Fruit fly (Drosophila melanogaster) ovary, adult (tissue): ENCODE measurements around the gene CG5568.
A peak's percentile ranks its signal among the peaks of the same experiment; 100 is the strongest.

Experiments
- CG17801 ChIP-seq: fragments of 200-800 bp; optimal IDR thresholded peaks from 2 replicates; lab custom pipeline; 2019; ENCODE audit warnings: missing biosample characterization, mild to moderate bottlenecking, missing genetic modification characterization, moderate library complexity; ENCODE audit not compliant: partially characterized antibody

Gene CG5568

DNA sequence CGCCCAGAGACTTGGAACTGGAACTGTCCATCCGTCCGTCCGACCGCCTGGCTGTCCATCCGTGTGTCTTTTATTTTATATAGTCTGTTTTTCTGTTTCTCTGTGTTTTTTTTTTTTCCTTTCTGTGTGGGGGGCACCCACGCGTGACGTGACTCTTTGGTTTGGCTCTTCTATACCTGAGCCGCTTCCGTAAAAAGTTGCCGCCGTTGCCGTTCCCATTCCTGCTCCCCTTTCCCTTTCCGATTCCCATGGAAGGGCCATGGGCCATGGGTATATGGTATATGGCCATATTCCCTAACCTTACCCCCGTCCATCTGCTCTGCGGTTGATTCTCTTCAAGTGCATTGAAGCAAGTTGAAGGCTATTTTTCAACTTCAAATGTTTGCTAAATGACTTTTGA lies 22.4 kb upstream of the CG5568 start:
- TF ChIP-seq CG17801 (GFP tag; lab: Kevin White, UChicago): no peak

DNA sequence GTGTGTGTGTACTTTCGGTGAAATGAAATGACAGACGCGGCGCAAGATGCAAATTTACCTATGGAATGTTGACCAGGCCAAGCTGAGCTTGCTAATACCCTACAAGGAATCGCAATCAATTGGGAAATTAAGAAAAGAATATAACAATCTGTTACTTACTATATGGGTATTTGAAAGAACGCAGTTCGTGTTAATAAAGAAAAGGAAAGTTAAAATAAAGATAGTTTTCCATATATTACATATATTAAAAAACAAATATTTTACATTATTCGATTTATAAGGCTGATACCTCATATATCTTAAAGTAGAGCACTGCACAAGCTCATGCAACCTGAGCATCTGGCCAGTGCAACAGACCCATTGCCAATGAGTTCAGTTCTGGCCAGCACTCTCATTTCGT lies 19.7 kb upstream of the CG5568 start:
- TF ChIP-seq CG17801 (GFP tag; lab: Kevin White, UChicago): no peak

DNA sequence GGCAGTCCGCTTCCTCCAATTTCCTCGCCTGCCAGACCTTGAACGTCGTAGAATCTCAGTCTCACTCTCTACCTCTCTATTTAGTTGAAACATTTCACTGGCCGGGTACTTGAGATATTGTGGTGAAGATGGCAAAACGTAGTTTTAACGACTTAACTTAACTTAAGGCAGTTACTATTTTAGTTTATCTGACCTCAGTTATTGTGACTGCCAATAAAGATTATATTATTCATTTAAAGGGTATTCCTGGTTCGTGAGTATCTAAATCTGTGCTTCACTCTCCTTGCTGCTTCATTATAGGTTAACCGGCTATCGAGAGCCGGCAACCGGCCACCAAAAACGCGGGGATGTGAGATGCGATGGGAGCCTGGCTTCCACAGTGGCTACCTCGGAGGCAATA lies 16.2 kb upstream of the CG5568 start:
- no peak for TF ChIP-seq CG17801 (GFP tag; lab: Kevin White, UChicago)

DNA sequence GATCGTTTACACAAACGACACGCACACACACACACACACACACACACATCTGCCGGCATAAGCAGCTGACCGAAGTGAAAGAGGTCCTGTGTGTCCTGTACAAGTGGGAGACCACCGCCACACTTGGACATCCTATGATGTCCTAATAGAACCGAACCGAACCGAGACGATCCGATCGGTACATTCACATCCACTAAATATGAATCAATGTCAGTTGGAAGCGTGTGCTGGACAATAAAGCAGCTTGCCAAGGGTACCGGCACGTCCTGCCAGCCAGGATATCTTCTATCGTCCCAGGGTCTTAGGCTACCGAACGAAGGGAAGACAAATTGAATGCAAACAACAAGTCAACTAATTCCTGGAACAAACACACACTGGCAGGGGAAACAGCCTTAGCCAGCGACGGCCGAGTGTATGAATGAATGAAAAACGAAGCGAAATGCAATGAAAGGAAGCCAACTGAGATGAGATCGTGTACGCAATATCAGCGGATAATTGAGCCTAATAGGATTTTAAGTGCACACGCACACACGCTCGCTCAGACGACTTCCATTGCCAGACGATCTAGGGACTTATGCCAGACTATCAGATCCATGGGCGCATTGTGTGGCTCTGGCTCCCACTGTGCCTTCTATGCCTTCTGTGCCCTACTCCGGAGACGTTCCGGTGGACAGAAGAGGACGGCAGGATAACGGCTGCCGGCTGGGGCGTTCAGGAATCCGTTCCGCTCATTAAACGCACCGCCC lies 15.0 kb upstream of the CG5568 start:
- TF ChIP-seq CG17801 (GFP tag; lab: Kevin White, UChicago): no peak

DNA sequence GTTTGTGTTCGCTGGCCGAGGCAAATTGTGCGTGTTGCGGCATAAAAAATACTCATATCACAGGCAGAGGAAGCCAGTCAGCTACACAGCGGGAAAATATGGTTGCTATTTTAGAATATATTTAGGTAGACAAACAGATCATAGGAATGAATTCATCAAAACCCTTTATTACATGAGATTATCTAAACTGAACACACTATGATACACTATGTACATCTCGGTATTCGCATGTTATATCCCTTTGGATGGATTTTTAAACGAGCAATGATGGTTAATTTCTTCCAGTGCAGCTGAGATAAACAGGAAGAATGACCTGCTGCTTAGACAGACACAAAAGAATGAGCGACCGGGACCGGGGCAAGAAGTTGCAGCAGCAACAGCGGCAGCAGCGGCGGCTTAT lies 14.4 kb upstream of the CG5568 start:
- TF ChIP-seq CG17801 (GFP tag; lab: Kevin White, UChicago): no peak

DNA sequence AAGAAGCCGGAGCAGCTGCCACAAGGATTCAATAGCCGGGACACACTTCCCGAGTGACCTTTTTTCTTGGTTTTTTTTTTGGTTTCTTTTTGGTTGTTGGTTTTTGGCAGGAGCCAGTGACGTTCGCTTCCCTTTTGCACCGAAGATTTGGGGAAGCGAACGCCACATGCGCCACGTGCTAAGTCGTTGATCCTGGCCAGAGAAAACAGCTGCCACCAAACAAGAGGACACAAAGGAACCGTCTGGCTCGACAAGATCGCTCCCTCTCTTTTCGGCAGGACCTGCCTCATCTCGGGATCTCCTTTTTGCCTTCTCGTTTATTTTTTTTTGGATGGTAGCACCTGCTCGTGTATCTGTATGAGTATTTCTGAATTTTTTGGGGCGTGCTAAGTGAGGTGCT lies 12.3 kb upstream of the CG5568 start:
- TF ChIP-seq CG17801 (GFP tag; lab: Kevin White, UChicago): no peak

DNA sequence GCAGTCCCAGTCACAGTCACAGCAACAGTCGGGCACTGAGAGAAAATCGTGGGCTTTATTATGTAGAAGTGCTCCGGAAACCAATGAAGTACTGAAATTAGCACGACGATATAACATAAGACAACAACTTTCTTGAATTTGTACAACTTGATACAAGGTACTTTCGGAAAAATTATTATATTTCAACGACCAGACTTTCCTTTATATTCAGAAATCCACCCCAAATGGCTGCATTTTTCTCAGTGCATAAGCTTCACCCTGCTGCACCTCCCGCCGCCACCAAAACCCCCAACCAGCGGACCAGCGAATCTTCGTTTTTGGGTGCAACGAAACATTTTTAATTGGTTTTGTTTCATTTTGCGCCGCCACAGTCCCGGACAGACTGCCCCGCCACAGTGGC lies 8.3 kb upstream of the CG5568 start:
- no peak for TF ChIP-seq CG17801 (GFP tag; lab: Kevin White, UChicago)

DNA sequence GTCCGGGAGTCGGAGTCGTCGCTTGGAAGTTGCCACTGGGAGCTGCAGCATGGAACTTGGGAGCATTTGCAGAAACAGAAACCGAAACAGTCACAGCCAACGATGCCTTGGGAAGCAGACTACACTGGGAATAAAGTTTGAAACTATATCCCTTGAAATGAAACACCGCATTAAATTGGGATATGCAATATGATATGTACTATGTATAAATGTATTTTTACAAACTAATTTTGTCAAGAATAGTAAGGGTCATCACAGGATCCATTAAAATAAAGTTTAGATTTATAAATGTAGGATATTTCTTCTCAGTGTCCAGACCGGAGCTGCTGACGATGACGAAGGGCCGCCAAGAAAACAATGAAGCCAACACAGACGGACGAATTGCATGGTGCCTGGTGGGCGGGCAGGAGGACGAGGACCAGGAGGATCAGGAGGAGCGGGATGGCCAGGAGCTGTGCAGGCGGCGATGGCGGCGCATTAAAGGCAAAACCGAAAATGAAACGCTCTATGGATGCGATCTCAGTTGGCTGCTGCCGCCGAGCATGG lies 7.4 kb upstream of the CG5568 start:
- TF ChIP-seq CG17801 (GFP tag; lab: Kevin White, UChicago): no peak

DNA sequence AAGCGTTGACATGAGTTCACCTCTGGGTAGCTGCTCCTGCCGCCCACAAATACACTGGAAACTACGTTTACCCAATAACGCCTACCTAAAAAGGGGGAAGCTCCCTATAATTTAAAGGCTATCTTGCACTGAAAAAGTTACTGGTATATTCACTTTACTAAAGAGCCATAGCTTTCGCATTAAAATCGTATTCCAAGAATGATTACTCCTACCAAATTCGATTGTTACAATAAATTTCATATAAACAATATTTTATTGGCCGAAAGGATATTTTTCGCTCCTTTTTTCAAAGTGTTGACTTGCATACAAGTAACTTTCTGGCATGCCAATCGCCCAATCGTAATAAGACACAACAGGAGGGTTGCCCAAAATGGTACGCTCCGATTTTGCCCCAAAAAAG lies 4.4 kb upstream of the CG5568 start:
- TF ChIP-seq CG17801 (GFP tag; lab: Kevin White, UChicago): no peak

DNA sequence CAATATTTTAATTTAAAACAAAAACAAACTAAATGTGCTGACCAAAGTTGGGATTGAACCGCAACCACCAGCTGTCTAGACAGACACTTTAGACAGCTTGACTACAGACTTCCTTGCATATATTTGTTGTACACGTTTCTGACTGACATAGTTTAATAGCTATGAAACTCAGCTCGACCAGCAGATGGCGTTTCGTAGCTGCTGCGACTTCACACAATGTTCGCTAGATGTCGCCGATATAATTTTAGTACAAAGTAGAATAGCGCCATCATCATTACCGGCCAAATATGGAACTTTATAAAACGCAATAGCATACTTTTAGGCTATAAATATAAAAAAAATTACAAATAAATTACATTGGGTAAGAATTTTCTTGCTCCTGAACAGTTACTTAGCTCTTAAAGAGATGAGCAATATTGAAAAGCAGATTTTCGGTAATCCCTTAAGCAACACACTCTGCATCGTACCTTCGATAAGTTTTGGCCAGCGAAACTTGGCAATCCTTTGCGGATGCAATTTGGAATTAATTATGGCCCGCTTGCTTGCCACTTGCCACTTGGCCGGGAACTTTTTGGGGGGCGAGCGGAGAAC lies 1.6 kb upstream of the CG5568 start:
- peak; percentile 69 for TF ChIP-seq CG17801 (GFP tag; lab: Kevin White, UChicago)

DNA sequence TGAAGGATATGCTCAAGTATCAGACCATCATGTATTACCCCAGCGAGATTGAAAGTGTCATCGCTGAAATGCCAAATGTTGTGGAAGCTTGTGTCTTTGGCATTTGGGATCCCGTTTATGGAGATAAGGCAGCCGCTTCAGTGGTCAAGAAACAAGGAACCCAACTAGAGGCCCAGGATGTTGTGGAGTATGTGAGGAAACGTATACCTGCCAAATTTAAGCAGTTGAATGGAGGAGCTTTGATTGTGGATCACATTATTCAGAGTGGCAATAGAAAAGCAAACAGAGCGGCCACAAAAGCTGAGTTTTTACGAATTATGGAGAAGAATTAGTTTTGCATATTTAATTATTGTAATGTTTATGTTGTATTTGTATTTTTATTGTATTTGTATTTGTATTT lies 1.7 kb downstream of the CG5568 start, which contains the start of gene CG18586:
Gene CG18586, plus strand, starts transcription at position 301 of the 400 bp plus-strand sequence.
- TF ChIP-seq CG17801 (GFP tag; lab: Kevin White, UChicago): no peak

DNA sequence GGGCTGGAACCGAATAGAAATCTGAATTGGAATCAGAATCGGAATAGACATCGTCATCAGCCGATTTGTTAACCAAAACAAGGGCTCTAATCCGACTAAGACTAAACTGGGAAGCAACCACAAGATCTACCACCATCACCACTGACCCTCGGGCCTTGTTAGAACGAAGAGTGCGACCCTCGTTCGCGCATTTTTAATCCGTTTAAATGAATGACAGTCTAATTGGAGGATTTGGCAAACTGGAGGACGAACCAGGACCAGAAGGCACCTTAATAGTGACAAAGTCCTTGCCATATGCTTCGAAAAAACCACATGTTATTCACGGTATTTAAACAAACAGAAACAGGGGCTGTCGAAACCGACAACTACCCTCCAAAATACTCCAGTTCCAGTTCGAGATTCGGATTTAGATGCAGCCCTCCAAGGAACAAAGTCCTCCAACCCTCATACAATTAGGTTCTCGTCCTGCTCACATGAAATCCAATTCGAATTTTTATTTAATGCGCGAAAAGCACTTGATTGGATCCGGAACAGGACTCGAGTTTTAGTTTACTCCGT lies 7.5 kb downstream of the CG5568 start:
- no peak for TF ChIP-seq CG17801 (GFP tag; lab: Kevin White, UChicago)

DNA sequence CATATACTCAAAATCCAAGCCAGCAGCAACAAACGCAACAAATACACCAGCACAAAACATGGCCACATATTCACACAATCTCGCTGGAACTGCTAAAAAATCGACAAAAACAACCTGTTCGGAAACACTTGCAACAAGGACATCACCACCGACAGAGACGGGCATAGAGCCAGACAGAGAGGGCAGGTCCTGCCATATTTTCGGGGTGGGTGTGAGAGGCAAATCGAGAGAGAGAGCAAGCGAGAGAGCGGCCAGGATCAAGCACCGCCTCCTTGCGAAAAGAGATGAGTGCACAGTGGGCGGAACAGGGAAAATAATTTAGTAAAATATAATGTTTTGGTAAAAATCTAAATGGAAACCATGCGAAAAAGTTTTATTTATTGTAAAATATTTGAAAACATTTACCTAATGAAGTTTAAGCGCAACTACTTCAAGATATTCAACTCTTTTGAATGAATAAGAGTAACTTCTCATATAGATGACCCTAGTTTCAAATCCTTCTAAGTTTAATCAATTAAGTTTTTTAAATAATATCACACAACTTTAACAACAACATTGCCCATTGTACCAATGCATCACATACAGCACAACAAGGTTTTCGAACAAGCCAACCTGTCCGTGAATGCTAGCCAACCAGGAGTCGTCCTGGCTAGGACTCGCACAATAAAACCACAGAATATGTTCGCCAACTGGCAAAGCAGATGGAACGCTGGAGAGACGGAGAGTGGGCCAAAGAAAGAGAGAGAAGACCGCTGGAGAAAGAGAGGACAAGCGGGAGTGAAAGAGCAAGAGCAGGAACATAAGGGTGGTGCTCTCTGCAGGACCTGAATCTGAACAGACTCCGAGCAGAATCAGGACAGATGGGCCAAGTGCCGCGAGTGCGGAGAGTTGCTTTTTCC lies 10.3 kb downstream of the CG5568 start:
- no peak for TF ChIP-seq CG17801 (GFP tag; lab: Kevin White, UChicago)

DNA sequence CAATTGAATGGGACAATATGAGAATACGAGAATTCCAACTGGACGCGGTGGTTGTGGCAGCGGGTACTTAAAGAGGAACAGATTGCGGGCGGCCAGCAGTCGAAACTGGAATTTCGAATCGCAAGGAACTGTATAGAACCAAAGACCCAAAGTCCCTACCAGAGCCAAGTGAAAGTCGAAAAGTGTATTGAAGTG lies 10.8 kb downstream of the CG5568 start, which contains the start of gene CG13287:
Gene CG13287, plus strand, starts transcription at position 96 of the 195 bp plus-strand sequence.
- no peak for TF ChIP-seq CG17801 (GFP tag; lab: Kevin White, UChicago)

DNA sequence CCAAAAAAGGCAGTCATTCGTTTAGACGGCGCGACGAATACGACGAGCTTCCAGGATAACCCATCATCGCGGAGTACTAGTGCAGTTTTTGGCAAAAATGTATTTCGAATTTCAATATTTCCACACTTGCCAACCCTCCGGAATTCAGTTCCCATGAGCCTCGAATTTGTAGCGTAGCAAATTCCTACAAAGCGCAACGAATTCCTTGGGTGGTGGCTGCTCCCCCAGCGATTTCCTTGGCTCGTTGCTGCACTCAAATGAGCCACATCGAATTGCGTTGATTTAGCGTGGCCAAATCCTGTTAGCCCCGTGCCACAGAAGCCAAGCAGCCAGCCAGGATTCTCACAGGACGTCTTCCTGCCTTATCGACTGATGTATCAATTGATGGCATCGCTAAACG lies 13.4 kb downstream of the CG5568 start:
- no peak for TF ChIP-seq CG17801 (GFP tag; lab: Kevin White, UChicago)
